Worm (Caenorhabditis elegans): Measurements from ENCODE around the gene cmk-1.

DNA sequence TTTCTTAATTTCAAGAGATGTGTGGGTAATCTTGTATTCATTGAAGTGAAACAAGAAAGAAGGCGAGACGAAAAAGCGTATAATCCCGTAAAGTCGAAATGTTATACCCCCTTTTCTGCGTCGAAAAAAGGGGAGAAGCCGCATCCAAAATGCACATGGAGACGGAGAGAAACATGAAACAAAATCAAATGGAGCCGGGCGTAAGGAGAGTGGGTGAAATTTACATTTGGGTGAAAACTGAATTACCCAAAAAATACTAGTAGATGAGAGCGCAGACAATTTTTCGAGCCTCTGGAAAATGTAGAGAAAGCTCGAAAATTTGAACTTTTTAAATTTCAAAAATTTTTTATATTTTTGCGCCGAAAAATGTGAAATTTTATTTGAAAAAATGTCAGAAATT lies 8.0 kb upstream of the cmk-1 start:
- TF ChIP-seq alr-1 (tag; optimal IDR thresholded peaks at IDR 0.05) (no peak), R02D3.7 (tag; optimal IDR thresholded peaks at IDR 0.05) (no peak), nhr-23 (tag; optimal IDR thresholded peaks at IDR 0.05) (no peak), Y55F3AM.14 (GFP tag; optimal IDR thresholded peaks at IDR 0.05) (no peak), elt-3 (tag; optimal IDR thresholded peaks at IDR 0.05) (no peak), mdl-1 (tag; optimal IDR thresholded peaks at IDR 0.05) (no peak), C34F6.9 (tag; optimal IDR thresholded peaks at IDR 0.05) (no peak)

All from whole organism, L2 larva.